Worm (Caenorhabditis elegans): Measurements from ENCODE around the gene VB0395L.1.
"Not testable (repeated sequence)": the region's sequence is repeated elsewhere in the genome, so short reads cannot be mapped to it uniquely, and the experiment has no call there.

VB0395L.1 gene

DNA sequence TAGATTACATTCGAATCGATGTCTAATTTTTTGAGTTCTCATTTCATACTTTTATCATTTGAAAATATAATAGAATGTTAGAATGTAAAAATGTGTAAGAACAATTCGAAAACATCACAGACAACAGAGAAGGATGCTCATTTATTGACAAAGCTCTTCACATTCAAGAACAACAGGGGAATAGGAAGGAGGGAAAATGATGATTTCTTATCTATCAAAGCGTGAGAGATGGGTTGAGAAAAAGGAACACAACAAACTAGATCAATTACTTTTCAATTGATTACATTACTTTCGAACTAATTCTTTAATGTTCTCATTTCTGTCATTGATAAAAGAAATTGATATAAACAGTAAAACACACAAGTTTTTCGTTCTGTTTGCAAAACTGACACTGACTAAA is at the start of gene VB0395L.1, which contains the start of gene nhx-1:
Gene VB0395L.1, minus strand, starts transcription at position 186 of the 400 bp plus-strand sequence.
Gene nhx-1, plus strand, starts transcription at position 326 of the 400 bp plus-strand sequence.
- TF ChIP-seq ztf-23 (GFP tag; IDR thresholded peaks at IDR 0.05) (no peak), cog-1 (tag; optimal IDR thresholded peaks at IDR 0.05) (no peak), tab-1 (GFP tag; IDR thresholded peaks at IDR 0.05) (no peak), med-1 (GFP tag; optimal IDR thresholded peaks at IDR 0.05; ENCODE audit: insufficient read depth) (no peak), T22C8.4 (GFP tag; IDR thresholded peaks at IDR 0.05) (no peak), ztf-29 (GFP tag; IDR thresholded peaks at IDR 0.05) (no peak), ref-1 (GFP tag; conservative IDR thresholded peaks at IDR 0.05) (no peak), flt-1 (GFP tag; IDR thresholded peaks at IDR 0.05) (no peak), klf-2 (GFP tag; conservative IDR thresholded peaks at IDR 0.05) (no peak)

DNA sequence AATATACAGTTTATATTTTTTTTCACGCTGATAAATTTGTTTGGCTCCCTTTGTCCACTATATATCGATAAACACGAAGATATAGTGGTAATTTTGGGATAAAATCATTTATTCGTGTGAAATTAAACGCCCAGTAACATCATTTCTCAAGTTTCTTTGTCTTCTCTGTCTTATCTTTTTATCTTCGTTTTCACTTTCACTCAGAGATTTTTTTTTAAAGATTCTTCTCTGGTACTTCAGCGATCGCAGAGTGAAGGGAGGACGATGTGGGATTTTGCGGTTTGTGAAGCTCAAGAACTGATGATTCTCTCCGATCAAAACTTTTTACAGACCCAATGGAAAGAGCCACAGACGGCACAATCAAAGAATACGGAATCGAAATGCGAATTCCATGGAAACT is 45.6 kb upstream of the VB0395L.1 start, which contains the start of gene T27A8.3:
Gene T27A8.3, plus strand, starts transcription at position 301 of the 400 bp plus-strand sequence.
- TF ChIP-seq ztf-29 (GFP tag; IDR thresholded peaks at IDR 0.05); ztf-23 (GFP tag; IDR thresholded peaks at IDR 0.05); med-1 (GFP tag; optimal IDR thresholded peaks at IDR 0.05; ENCODE audit: insufficient read depth): not testable (repeated sequence)

DNA sequence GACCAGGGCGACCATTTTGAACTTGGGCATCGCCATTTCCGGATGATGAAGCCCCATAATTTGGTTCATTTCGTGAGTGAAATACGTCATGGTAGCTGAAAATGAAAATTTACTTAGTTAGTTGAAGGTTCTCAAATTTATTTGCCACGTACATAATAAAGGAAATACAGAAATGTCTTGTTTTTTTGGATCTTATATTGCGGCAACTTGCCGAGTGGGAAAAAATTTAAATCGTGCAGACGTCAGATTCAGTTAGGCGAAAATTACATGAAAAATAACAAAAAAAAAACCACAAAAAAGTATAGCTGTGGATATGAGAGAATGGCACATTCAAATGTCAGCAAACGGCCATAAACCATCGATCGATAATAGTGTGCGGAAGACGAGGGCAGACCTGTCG is 42.1 kb upstream of the VB0395L.1 start, which contains the start of gene T27A8.2:
Gene T27A8.2, minus strand, starts transcription at position 101 of the 400 bp plus-strand sequence.
- TF ChIP-seq flt-1 (GFP tag; IDR thresholded peaks at IDR 0.05): no peak
- TF ChIP-seq T22C8.4 (GFP tag; IDR thresholded peaks at IDR 0.05): peak; percentile 17; the same call in 1 of the 2 replicates

DNA sequence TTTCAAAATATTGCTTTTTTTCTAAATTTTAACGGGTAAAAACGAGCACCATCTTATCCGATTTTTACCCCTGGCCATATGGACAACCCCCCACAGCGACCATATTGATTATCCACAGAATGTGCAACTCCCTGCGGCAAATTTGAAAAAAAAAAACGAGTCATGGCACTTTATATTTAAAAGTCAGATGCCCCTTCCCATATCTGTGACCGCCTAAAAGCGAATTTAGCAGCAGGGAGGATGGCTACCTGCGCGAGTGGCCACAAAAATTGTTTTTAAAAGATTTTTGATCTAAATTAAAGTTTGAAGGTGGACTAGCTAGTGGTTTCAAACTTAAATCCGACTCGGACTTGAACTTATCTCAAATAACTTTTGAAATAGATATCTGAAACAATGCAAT is 39.6 kb upstream of the VB0395L.1 start:
- TF ChIP-seq cog-1 (tag; optimal IDR thresholded peaks at IDR 0.05): peak; percentile 84
- peak; percentile 75 for TF ChIP-seq ztf-23 (GFP tag; IDR thresholded peaks at IDR 0.05)
- TF ChIP-seq ztf-29 (GFP tag; IDR thresholded peaks at IDR 0.05): no peak
- TF ChIP-seq klf-2 (GFP tag; conservative IDR thresholded peaks at IDR 0.05): peak; percentile 63
- peak; percentile 40; the same call in 1 of the 2 replicates for TF ChIP-seq flt-1 (GFP tag; IDR thresholded peaks at IDR 0.05)
- peak; percentile 36; the same call in 1 of the 2 replicates for TF ChIP-seq T22C8.4 (GFP tag; IDR thresholded peaks at IDR 0.05)
- no peak for TF ChIP-seq med-1 (GFP tag; optimal IDR thresholded peaks at IDR 0.05; ENCODE audit: insufficient read depth)
- no peak for TF ChIP-seq tab-1 (GFP tag; IDR thresholded peaks at IDR 0.05)
- 0 out of 2 replicates have a peak, but pooled peaks have one; percentile 33 for TF ChIP-seq ref-1 (GFP tag; conservative IDR thresholded peaks at IDR 0.05)

DNA sequence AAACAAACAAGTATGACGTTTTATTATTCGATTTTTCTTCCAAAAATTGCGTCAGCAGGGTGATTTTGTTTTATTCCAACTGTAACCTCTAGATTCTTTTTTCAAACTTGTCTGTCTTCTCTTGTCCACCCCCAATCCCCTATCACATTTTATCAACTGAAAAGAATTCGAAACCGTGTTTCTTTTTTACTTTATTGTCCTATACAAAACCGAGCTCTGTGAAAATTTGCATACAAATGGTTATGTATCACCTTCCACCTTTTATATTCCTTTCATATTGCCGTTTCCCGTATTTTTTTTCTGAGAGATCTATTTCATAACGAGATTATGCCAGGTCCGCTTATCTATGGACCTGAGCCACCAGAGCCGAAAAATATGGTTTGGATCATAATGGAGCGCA is 38.5 kb upstream of the VB0395L.1 start, which contains the start of gene T27A8.7:
Gene T27A8.7, plus strand, starts transcription at position 301 of the 400 bp plus-strand sequence.
- TF ChIP-seq ref-1 (GFP tag; conservative IDR thresholded peaks at IDR 0.05) (no peak), flt-1 (GFP tag; IDR thresholded peaks at IDR 0.05) (no peak), med-1 (GFP tag; optimal IDR thresholded peaks at IDR 0.05; ENCODE audit: insufficient read depth) (no peak), klf-2 (GFP tag; conservative IDR thresholded peaks at IDR 0.05) (no peak), cog-1 (tag; optimal IDR thresholded peaks at IDR 0.05) (no peak), T22C8.4 (GFP tag; IDR thresholded peaks at IDR 0.05) (no peak), ztf-23 (GFP tag; IDR thresholded peaks at IDR 0.05) (no peak), ztf-29 (GFP tag; IDR thresholded peaks at IDR 0.05) (no peak), tab-1 (GFP tag; IDR thresholded peaks at IDR 0.05) (no peak)

DNA sequence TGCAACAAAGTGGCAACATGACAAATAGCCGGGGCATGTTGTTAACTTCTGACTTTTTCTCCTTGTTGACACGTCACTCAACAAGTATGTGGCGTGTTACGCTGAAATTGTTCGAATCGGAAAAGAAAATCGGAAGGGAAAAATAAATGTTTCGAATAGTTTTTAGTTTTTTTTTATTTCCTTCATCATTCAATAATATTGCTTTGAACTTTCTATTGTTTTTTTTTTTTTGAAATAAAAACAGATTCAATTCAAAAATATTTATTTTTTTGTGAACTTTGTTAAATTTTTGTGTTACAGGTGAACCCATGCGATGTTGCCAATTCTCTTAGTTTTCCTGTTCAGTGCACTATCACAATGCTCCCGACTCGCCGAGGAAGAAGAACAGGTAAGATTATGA is 32.8 kb upstream of the VB0395L.1 start, which contains the start of gene cpd-2:
Gene cpd-2, plus strand, starts transcription at position 301 of the 400 bp plus-strand sequence.
- TF ChIP-seq ref-1 (GFP tag; conservative IDR thresholded peaks at IDR 0.05) (no peak), tab-1 (GFP tag; IDR thresholded peaks at IDR 0.05) (no peak), T22C8.4 (GFP tag; IDR thresholded peaks at IDR 0.05) (no peak), klf-2 (GFP tag; conservative IDR thresholded peaks at IDR 0.05) (no peak), flt-1 (GFP tag; IDR thresholded peaks at IDR 0.05) (no peak), ztf-29 (GFP tag; IDR thresholded peaks at IDR 0.05) (no peak), ztf-23 (GFP tag; IDR thresholded peaks at IDR 0.05) (no peak), med-1 (GFP tag; optimal IDR thresholded peaks at IDR 0.05; ENCODE audit: insufficient read depth) (no peak), cog-1 (tag; optimal IDR thresholded peaks at IDR 0.05) (no peak)

DNA sequence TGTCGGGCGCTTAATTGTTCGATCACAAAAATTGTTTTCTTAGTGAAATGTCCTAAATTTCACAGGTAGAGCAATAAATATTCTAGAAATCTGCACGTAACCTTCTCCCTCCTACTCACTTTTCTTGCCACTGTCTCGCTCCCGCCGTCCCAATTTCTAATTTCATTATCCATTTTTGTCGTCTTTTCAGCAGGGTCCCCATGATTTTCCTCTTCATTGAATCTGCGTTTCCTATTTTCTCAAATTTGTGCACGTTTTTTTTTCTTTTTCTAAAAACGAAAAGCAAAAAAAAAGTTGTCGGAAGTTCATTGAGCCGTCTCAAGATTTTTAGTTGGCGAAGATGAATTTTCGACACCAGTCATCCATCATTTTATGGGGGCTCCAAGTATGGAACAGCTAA is 29.6 kb upstream of the VB0395L.1 start:
- no peak for TF ChIP-seq flt-1 (GFP tag; IDR thresholded peaks at IDR 0.05)
- TF ChIP-seq tab-1 (GFP tag; IDR thresholded peaks at IDR 0.05): no peak
- no peak for TF ChIP-seq ref-1 (GFP tag; conservative IDR thresholded peaks at IDR 0.05)
- TF ChIP-seq klf-2 (GFP tag; conservative IDR thresholded peaks at IDR 0.05): no peak
- TF ChIP-seq ztf-29 (GFP tag; IDR thresholded peaks at IDR 0.05): no peak
- TF ChIP-seq T22C8.4 (GFP tag; IDR thresholded peaks at IDR 0.05): no peak
- no peak for TF ChIP-seq med-1 (GFP tag; optimal IDR thresholded peaks at IDR 0.05; ENCODE audit: insufficient read depth)
- no peak for TF ChIP-seq ztf-23 (GFP tag; IDR thresholded peaks at IDR 0.05)
- TF ChIP-seq cog-1 (tag; optimal IDR thresholded peaks at IDR 0.05): no peak

DNA sequence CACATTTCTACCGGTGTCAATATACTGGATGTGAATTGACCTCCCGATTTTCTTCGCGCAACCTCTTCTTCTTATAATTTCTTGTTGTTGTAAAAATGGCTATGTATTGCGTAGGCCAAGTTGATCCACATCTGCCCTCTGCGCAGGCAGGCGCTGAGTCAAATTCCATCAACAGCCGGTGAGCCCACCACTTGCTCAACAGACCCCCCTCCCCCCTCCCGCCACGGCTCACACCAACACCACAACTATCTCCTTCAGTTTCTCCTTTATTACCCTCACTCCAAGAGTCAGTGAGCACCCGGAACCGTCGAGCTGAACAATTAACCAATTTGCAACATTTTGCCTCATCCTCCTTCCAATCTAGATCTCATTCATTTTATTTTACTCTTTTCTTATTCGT is 27.5 kb upstream of the VB0395L.1 start:
- TF ChIP-seq flt-1 (GFP tag; IDR thresholded peaks at IDR 0.05) (no peak), ztf-23 (GFP tag; IDR thresholded peaks at IDR 0.05) (no peak), med-1 (GFP tag; optimal IDR thresholded peaks at IDR 0.05; ENCODE audit: insufficient read depth) (no peak), ztf-29 (GFP tag; IDR thresholded peaks at IDR 0.05) (no peak), klf-2 (GFP tag; conservative IDR thresholded peaks at IDR 0.05) (no peak), ref-1 (GFP tag; conservative IDR thresholded peaks at IDR 0.05) (no peak), tab-1 (GFP tag; IDR thresholded peaks at IDR 0.05) (no peak), T22C8.4 (GFP tag; IDR thresholded peaks at IDR 0.05) (no peak), cog-1 (tag; optimal IDR thresholded peaks at IDR 0.05) (no peak)

DNA sequence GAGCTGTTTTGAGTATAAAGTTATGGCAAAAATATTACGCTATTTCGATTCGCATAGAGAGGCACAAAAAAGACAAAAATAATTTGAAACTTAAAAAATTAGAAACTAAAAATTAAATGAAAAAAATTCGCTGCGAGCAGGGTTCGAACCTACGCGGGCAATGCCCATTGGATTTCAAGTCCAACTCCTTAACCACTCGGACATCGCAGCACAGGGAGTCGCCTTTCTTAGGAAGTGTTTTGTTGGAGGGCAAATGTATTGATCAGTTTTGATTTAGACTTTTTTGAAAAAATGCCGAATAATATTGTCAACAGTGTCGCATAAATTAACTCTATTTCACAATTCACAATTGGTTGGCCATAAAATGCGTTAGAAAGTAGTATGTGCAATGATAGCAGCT is 25.7 kb upstream of the VB0395L.1 start:
- TF ChIP-seq ref-1 (GFP tag; conservative IDR thresholded peaks at IDR 0.05) (no peak), med-1 (GFP tag; optimal IDR thresholded peaks at IDR 0.05; ENCODE audit: insufficient read depth) (no peak), klf-2 (GFP tag; conservative IDR thresholded peaks at IDR 0.05) (no peak), flt-1 (GFP tag; IDR thresholded peaks at IDR 0.05) (no peak), ztf-29 (GFP tag; IDR thresholded peaks at IDR 0.05) (no peak), ztf-23 (GFP tag; IDR thresholded peaks at IDR 0.05) (no peak), tab-1 (GFP tag; IDR thresholded peaks at IDR 0.05) (no peak)

DNA sequence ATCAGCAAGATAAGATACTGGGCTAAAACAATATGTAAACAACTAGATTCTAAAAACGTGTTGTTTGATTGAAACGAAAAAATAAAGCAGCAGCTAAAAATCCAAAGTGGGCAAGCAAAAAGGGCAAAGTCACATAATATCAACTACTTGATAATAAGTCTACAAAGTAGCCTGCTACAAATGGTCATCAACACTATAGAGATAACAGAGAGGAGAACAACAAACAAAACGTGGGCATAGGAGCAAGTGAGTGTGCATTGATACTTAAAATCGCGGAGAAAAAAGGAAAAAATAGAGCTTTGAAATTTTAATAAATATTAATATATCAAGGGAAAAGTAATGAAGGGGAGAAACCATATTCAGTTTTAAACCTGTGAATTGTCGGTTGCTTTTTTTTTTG is 25.0 kb upstream of the VB0395L.1 start:
- no peak for TF ChIP-seq klf-2 (GFP tag; conservative IDR thresholded peaks at IDR 0.05)
- TF ChIP-seq ztf-23 (GFP tag; IDR thresholded peaks at IDR 0.05): no peak
- TF ChIP-seq flt-1 (GFP tag; IDR thresholded peaks at IDR 0.05): no peak
- no peak for TF ChIP-seq T22C8.4 (GFP tag; IDR thresholded peaks at IDR 0.05)
- TF ChIP-seq tab-1 (GFP tag; IDR thresholded peaks at IDR 0.05): no peak
